Fruit fly (Drosophila melanogaster) Kc167 (cell line): ENCODE measurements around the gene CG43120.

Source experiments
- Myc ChIP-seq: fragments of >200 bp; optimal IDR thresholded peaks from 2 replicates; lab custom pipeline; 2017; ENCODE audit warnings: missing external identifiers
- Sin3A ChIP-seq: fragments of >200 bp; optimal IDR thresholded peaks from 2 replicates; lab custom pipeline; 2018; ENCODE audit warnings: missing external identifiers
- h ChIP-seq: fragments of >200 bp; optimal IDR thresholded peaks from 3 replicates; lab custom pipeline; 2018; ENCODE audit warnings: missing external identifiers
- insv ChIP-seq: fragments of >200 bp; optimal IDR thresholded peaks from 3 replicates; lab custom pipeline; 2018; ENCODE audit warnings: missing external identifiers
- psq ChIP-seq: fragments of >200 bp; optimal IDR thresholded peaks from 2 replicates; lab custom pipeline; 2017; ENCODE audit warnings: missing external identifiers
- ttk ChIP-seq: sonication (Bioruptor generic); optimal IDR thresholded peaks from 2 replicates; lab custom pipeline; 2017; ENCODE audit warnings: missing external identifiers

CG43120 gene

dm6 chr3L:14358899-14359298 is 22.8 kb upstream of the CG43120 start:
- no peak for TF ChIP-seq h (lab: Kevin White, UChicago)
- no peak for TF ChIP-seq ttk (lab: Kevin White, UChicago)
- no peak for TF ChIP-seq psq (lab: Kevin White, UChicago)
- TF ChIP-seq Sin3A, result no peak
- no peak for TF ChIP-seq Myc

- TF ChIP-seq psq (lab: Kevin White, UChicago), result no peak
- TF ChIP-seq ttk (lab: Kevin White, UChicago), result no peak
- TF ChIP-seq Sin3A, result no peak
- no peak for TF ChIP-seq insv (lab: Kevin White, UChicago)
- no peak for TF ChIP-seq h (lab: Kevin White, UChicago)
- TF ChIP-seq Myc, result no peak
These were observed 21.6 kb upstream of the CG43120 start for dm6 chr3L:14359815-14360719.

- no peak for TF ChIP-seq psq (lab: Kevin White, UChicago)
- TF ChIP-seq Sin3A, result no peak
- no peak for TF ChIP-seq h (lab: Kevin White, UChicago)
These were observed 19.7 kb upstream of the CG43120 start for dm6 chr3L:14362028-14362427.

- TF ChIP-seq insv (lab: Kevin White, UChicago) (no peak), ttk (lab: Kevin White, UChicago) (no peak), Sin3A (no peak), Myc (no peak), h (lab: Kevin White, UChicago) (no peak), psq (lab: Kevin White, UChicago) (no peak)
These were observed 19.1 kb upstream of the CG43120 start for dm6 chr3L:14362660-14363059.

- TF ChIP-seq insv (lab: Kevin White, UChicago) (no peak), h (lab: Kevin White, UChicago) (no peak), psq (lab: Kevin White, UChicago) (no peak), ttk (lab: Kevin White, UChicago) (no peak), Myc (no peak), Sin3A (no peak)
These were observed 18.5 kb upstream of the CG43120 start for dm6 chr3L:14363103-14363751.

dm6 chr3L:14364701-14365100 is 17.0 kb upstream of the CG43120 start:
- TF ChIP-seq Sin3A (no peak), h (lab: Kevin White, UChicago) (no peak), insv (lab: Kevin White, UChicago) (no peak), ttk (lab: Kevin White, UChicago) (no peak), psq (lab: Kevin White, UChicago) (no peak), Myc (no peak)

- TF ChIP-seq h (lab: Kevin White, UChicago), result no peak
- no peak for TF ChIP-seq psq (lab: Kevin White, UChicago)
- no peak for TF ChIP-seq insv (lab: Kevin White, UChicago)
- TF ChIP-seq Myc, result no peak
- no peak for TF ChIP-seq Sin3A
- TF ChIP-seq ttk (lab: Kevin White, UChicago), result no peak
These were observed 16.3 kb upstream of the CG43120 start for dm6 chr3L:14365440-14365839.

- TF ChIP-seq ttk (lab: Kevin White, UChicago), result no peak
- TF ChIP-seq psq (lab: Kevin White, UChicago), result no peak
- no peak for TF ChIP-seq h (lab: Kevin White, UChicago)
- TF ChIP-seq Myc, result no peak
- TF ChIP-seq Sin3A, result no peak
- no peak for TF ChIP-seq insv (lab: Kevin White, UChicago)
These were observed 15.6 kb upstream of the CG43120 start for dm6 chr3L:14366124-14366523.

- TF ChIP-seq h (lab: Kevin White, UChicago) (no peak), psq (lab: Kevin White, UChicago) (no peak), Myc (no peak), ttk (lab: Kevin White, UChicago) (no peak), insv (lab: Kevin White, UChicago) (no peak), Sin3A (no peak)
These were observed 12.1 kb upstream of the CG43120 start, which contains the start of gene CG13481 for dm6 chr3L:14369607-14370006. CG13481 (minus strand) TSS chr3L:14369707.

dm6 chr3L:14374499-14374898 is 7.2 kb upstream of the CG43120 start:
- no peak for TF ChIP-seq ttk (lab: Kevin White, UChicago)
- no peak for TF ChIP-seq h (lab: Kevin White, UChicago)
- no peak for TF ChIP-seq insv (lab: Kevin White, UChicago)
- no peak for TF ChIP-seq psq (lab: Kevin White, UChicago)
- no peak for TF ChIP-seq Myc
- TF ChIP-seq Sin3A, result no peak

- TF ChIP-seq insv (lab: Kevin White, UChicago), result no peak
- no peak for TF ChIP-seq psq (lab: Kevin White, UChicago)
- TF ChIP-seq Myc, result no peak
- no peak for TF ChIP-seq Sin3A
- no peak for TF ChIP-seq h (lab: Kevin White, UChicago)
- no peak for TF ChIP-seq ttk (lab: Kevin White, UChicago)
These were observed 5.8 kb upstream of the CG43120 start for dm6 chr3L:14375863-14376262.

dm6 chr3L:14389242-14389641 is 7.5 kb downstream of the CG43120 start:
- TF ChIP-seq insv (lab: Kevin White, UChicago) (no peak), Myc (no peak), h (lab: Kevin White, UChicago) (no peak), Sin3A (no peak), ttk (lab: Kevin White, UChicago) (no peak), psq (lab: Kevin White, UChicago) (no peak)
